Worm (Caenorhabditis elegans) whole organism, L1 larva: ENCODE results near the gene F53A9.7.

ENCODE experiments used
- C04F5.9 ChIP-seq: sonication (generic microtip); optimal IDR thresholded peaks from 2 replicates; lab custom pipeline; 2016; ENCODE audit warnings: missing genetic modification characterization, missing compliant biosample characterization
- C34B4.2 ChIP-seq: sonication (generic microtip); optimal IDR thresholded peaks from 2 replicates; lab custom pipeline; 2017; ENCODE audit warnings: mild to moderate bottlenecking, missing genetic modification characterization, missing compliant biosample characterization
- F16B12.6 ChIP-seq: fragments of 150-350 bp; optimal IDR thresholded peaks from 2 replicates; lab custom pipeline; 2014; ENCODE audit warnings: missing biosample characterization, missing genetic modification characterization
- aha-1 ChIP-seq: fragments of 150-350 bp; optimal IDR thresholded peaks from 2 replicates; lab custom pipeline; 2014; ENCODE audit warnings: missing biosample characterization, missing genetic modification characterization
- blmp-1 ChIP-seq: fragments of 150-350 bp; optimal IDR thresholded peaks from 2 replicates; lab custom pipeline; 2014; ENCODE audit warnings: missing biosample characterization, missing genetic modification characterization
- ceh-88 ChIP-seq: fragments of 200-800 bp; sonication (Bioruptor generic); IDR thresholded peaks from 2 replicates; pipeline ENCODE4 v1.3.6; 2022; ENCODE audit warnings: missing genetic modification characterization, missing compliant biosample characterization
- dpl-1 ChIP-seq, 3 experiments: fragments of 150-350 bp in 2 of 3; sonication (generic microtip) in 1 of 3; optimal IDR thresholded peaks; 2 replicates each; lab custom pipeline; 2014 to 2017; ENCODE audit warnings: missing biosample characterization in 3 of 3, missing genetic modification characterization in 3 of 3, missing genetic modification reagents in 3 of 3
- egl-27 ChIP-seq, 2 experiments: fragments of 150-350 bp in 1 of 2; sonication (generic microtip); optimal IDR thresholded peaks; 3 replicates each; lab custom pipeline; 2017 to 2018; ENCODE audit warnings: missing biosample characterization in 2 of 2, missing genetic modification characterization in 2 of 2, missing genetic modification reagents in 2 of 2
- elt-2 ChIP-seq: sonication (generic microtip); optimal IDR thresholded peaks from 2 replicates; lab custom pipeline; 2016; ENCODE audit warnings: missing genetic modification characterization, mild to moderate bottlenecking, inconsistent platforms, missing compliant biosample characterization, missing genetic modification reagents
- grh-1 ChIP-seq: fragments of 200-800 bp; sonication (Bioruptor generic); IDR thresholded peaks from 2 replicates; pipeline ENCODE4 v1.3.6; 2022; ENCODE audit warnings: missing genetic modification reagents, missing genetic modification characterization, missing compliant biosample characterization
- hlh-17 ChIP-seq: fragments of 200-800 bp; sonication (Bioruptor generic); optimal IDR thresholded peaks from 2 replicates; lab custom pipeline; 2018; ENCODE audit warnings: missing genetic modification characterization, mild to moderate bottlenecking, missing compliant biosample characterization, moderate library complexity, borderline replicate concordance
- hlh-4 ChIP-seq: sonication (generic microtip); optimal IDR thresholded peaks from 2 replicates; lab custom pipeline; 2016; ENCODE audit warnings: mild to moderate bottlenecking, missing genetic modification characterization, missing compliant biosample characterization
- irx-1 ChIP-seq: sonication (generic microtip); optimal IDR thresholded peaks from 2 replicates; lab custom pipeline; 2016; ENCODE audit warnings: missing genetic modification characterization, missing compliant biosample characterization
- lin-13 ChIP-seq: fragments of 150-350 bp; optimal IDR thresholded peaks from 2 replicates; lab custom pipeline; 2014; ENCODE audit warnings: missing biosample characterization, missing genetic modification reagents, missing genetic modification characterization
- lin-15B ChIP-seq: fragments of 150-350 bp; sonication (generic microtip); optimal IDR thresholded peaks from 3 replicates; lab custom pipeline; 2014; ENCODE audit warnings: missing biosample characterization, missing genetic modification characterization
- lsy-2 ChIP-seq, 2 experiments: fragments of 150-350 bp; optimal IDR thresholded peaks; 2 replicates each; lab custom pipeline; 2014; ENCODE audit warnings: missing biosample characterization in 2 of 2, missing genetic modification characterization in 2 of 2
- mdl-1 ChIP-seq, 2 experiments: fragments of 150-350 bp; optimal IDR thresholded peaks; 2 replicates each; lab custom pipeline; 2014 to 2017; ENCODE audit warnings: missing biosample characterization in 2 of 2, missing genetic modification characterization in 2 of 2, inconsistent platforms in 1 of 2
- nhr-12 ChIP-seq: sonication (generic microtip); optimal IDR thresholded peaks from 2 replicates; lab custom pipeline; 2017; ENCODE audit warnings: missing biosample characterization, missing genetic modification characterization
- nhr-19 ChIP-seq: fragments of 200-800 bp; sonication (Bioruptor generic); conservative IDR thresholded peaks from 2 replicates; pipeline ENCODE4 v1.3.6; 2022; ENCODE audit warnings: missing genetic modification characterization, missing compliant biosample characterization
- nhr-20 ChIP-seq: sonication (generic microtip); optimal IDR thresholded peaks from 2 replicates; lab custom pipeline; 2016; ENCODE audit warnings: mild to moderate bottlenecking, missing genetic modification characterization, missing compliant biosample characterization
- nhr-237 ChIP-seq: fragments of 150-350 bp; optimal IDR thresholded peaks from 2 replicates; lab custom pipeline; 2014; ENCODE audit warnings: missing biosample characterization, missing genetic modification characterization
- nhr-71 ChIP-seq: sonication (generic microtip); optimal IDR thresholded peaks from 2 replicates; lab custom pipeline; 2016; ENCODE audit warnings: mild to moderate bottlenecking, missing genetic modification characterization, moderate library complexity, missing compliant biosample characterization
- nhr-76 ChIP-seq: sonication (generic microtip); optimal IDR thresholded peaks from 2 replicates; lab custom pipeline; 2017; ENCODE audit warnings: missing biosample characterization, missing genetic modification characterization
- nhr-77 ChIP-seq: fragments of 150-350 bp; optimal IDR thresholded peaks from 2 replicates; lab custom pipeline; 2014; ENCODE audit warnings: missing biosample characterization, missing genetic modification characterization
- nhr-85 ChIP-seq: sonication (generic microtip); peaks from one replicate; lab custom pipeline; 2016; ENCODE audit warnings: missing genetic modification characterization, inconsistent platforms, missing compliant biosample characterization
- pax-3 ChIP-seq: fragments of 200-800 bp; sonication (Bioruptor generic); optimal IDR thresholded peaks from 2 replicates; lab custom pipeline; 2018; ENCODE audit warnings: mild to moderate bottlenecking, missing genetic modification characterization, moderate library complexity, missing compliant biosample characterization
- pqm-1 ChIP-seq: sonication (generic microtip); optimal IDR thresholded peaks from 3 replicates; lab custom pipeline; 2017; ENCODE audit warnings: missing biosample characterization, missing genetic modification characterization
- skn-1 ChIP-seq: fragments of 150-350 bp; optimal IDR thresholded peaks from 2 replicates; lab custom pipeline; 2014; ENCODE audit warnings: missing biosample characterization, missing genetic modification characterization
- snpc-4 ChIP-seq: fragments of 150-350 bp; optimal IDR thresholded peaks from 2 replicates; lab custom pipeline; 2014; ENCODE audit warnings: missing biosample characterization, missing genetic modification characterization
- sox-4 ChIP-seq: sonication (generic microtip); optimal IDR thresholded peaks from 2 replicates; lab custom pipeline; 2016; ENCODE audit warnings: missing genetic modification characterization, missing compliant biosample characterization
- sup-37 ChIP-seq: fragments of 200-800 bp; sonication (Bioruptor generic); optimal IDR thresholded peaks from 2 replicates; lab custom pipeline; 2018; ENCODE audit warnings: mild to moderate bottlenecking, missing genetic modification characterization, missing compliant biosample characterization
- tlp-1 ChIP-seq: fragments of 150-350 bp; optimal IDR thresholded peaks from 2 replicates; lab custom pipeline; 2014; ENCODE audit warnings: missing biosample characterization, missing genetic modification characterization
- zag-1 ChIP-seq: fragments of 150-350 bp; optimal IDR thresholded peaks from 2 replicates; lab custom pipeline; 2014; ENCODE audit warnings: missing biosample characterization, missing genetic modification characterization
- zip-4 ChIP-seq: fragments of 200-800 bp; sonication (Bioruptor generic); optimal IDR thresholded peaks from 2 replicates; lab custom pipeline; 2018; ENCODE audit warnings: mild to moderate bottlenecking, missing genetic modification characterization, moderate library complexity, missing compliant biosample characterization
- ztf-11 ChIP-seq, 2 experiments: sonication (generic microtip); optimal IDR thresholded peaks; 2 replicates each; lab custom pipeline; 2016 to 2017; ENCODE audit warnings: missing genetic modification characterization in 2 of 2, missing biosample characterization in 1 of 2, missing compliant biosample characterization in 1 of 2

Gene F53A9.7

DNA sequence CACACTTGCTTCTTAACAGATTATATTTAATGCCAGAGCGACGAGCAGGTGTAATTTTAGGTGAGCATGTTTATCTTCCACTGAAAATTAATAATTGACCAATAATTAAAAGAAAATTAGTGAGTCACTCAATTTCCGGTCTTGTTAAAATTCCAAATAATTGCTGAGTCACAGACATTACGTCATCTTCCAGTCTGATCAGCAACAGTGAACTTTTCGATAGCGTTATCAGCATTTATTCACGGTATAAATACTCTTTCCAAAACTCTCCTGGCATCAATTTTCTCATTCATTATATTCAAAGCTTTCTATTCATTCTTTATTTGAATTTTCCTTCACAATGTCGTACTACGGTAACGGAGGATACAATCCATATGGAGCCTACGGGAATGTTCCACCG is 7.3 kb downstream of the F53A9.7 start, which contains the start of gene kreg-1:
TSS of gene kreg-1 (plus strand) at position 341 of the 400 bp plus-strand sequence.
- TF ChIP-seq skn-1, result no peak
- TF ChIP-seq lsy-2 (tag; optimal IDR thresholded peaks at IDR 0.05; lab: Kevin White, UChicago), result no peak
- no peak for TF ChIP-seq nhr-237 (tag; lab: Kevin White, UChicago)
- no peak for TF ChIP-seq nhr-76
- TF ChIP-seq egl-27 (tag; optimal IDR thresholded peaks at IDR 0.05; lab: Kevin White, UChicago), result no peak
- no peak for TF ChIP-seq nhr-19 (GFP tag; lab: Robert Waterston, UW)
- no peak for TF ChIP-seq zag-1 (tag; lab: Kevin White, UChicago)
- TF ChIP-seq elt-2, result peak; percentile 21
- no peak for TF ChIP-seq tlp-1
- TF ChIP-seq, all 84 proteins: peak for 1

DNA sequence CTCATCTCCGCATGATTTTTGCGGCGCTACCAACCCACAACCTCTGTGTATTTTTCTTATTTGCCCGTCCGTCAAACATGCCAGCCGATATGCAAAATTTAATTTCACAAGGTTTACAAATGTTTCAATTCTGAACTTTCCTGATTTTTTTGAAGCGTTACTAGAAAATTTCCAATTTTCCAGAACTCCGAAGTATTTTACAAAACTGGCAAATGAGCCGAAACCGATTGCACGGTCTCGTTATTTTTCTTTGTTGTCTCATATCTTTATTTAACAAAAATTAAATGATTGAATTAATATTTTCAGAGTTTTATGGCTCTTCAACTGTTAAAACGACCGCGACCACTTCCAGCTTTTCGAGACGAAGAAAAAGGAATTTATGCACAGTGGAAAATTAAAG is 8.7 kb downstream of the F53A9.7 start, which contains the start of gene F53A9.3:
TSS of gene F53A9.3 (plus strand) at position 301 of the 400 bp plus-strand sequence.
- TF ChIP-seq irx-1 (tag; lab: Kevin White, UChicago) (no peak), grh-1 (GFP tag; lab: Robert Waterston, UW) (no peak), blmp-1 (tag; lab: Kevin White, UChicago) (no peak), lin-13 (no peak), dpl-1 (GFP tag; optimal IDR thresholded peaks at IDR 0.05; lab: Kevin White, UChicago) (no peak), nhr-85 (no peak), C04F5.9 (tag; lab: Kevin White, UChicago) (no peak), sox-4 (tag; lab: Kevin White, UChicago) (no peak), mdl-1 (tag; optimal IDR thresholded peaks at IDR 0.05; lab: Kevin White, UChicago) (no peak), C34B4.2 (tag; lab: Kevin White, UChicago) (no peak), zip-4 (GFP tag; lab: Kevin White, UChicago) (no peak), nhr-77 (no peak), nhr-12 (tag; lab: Kevin White, UChicago) (no peak), pqm-1 (no peak), pax-3 (no peak), hlh-17 (GFP tag; lab: Kevin White, UChicago) (no peak)

DNA sequence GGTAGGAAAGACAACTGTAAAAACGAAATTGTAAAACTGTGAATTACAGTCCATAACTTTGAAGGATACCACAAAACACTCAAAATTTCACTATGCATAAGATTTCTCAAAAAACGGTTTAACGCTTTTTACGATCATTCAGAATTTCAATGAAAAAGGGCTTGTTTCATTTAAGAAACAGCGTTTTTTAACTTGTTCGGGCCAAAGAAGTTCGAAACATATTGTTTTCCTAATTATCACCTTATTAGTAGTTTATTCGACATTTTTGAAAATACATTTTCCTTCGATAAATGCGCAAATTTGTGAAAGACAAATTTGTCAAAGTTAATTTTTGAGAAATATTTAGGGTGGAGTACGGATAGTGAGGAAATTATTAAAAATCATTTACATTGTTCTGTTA is 11.9 kb downstream of the F53A9.7 start:
- no peak for TF ChIP-seq ceh-88 (GFP tag; lab: Robert Waterston, UW)
- no peak for TF ChIP-seq aha-1 (tag; lab: Kevin White, UChicago)
- TF ChIP-seq zag-1 (tag; lab: Kevin White, UChicago), result no peak
- TF ChIP-seq ztf-11 (tag; optimal IDR thresholded peaks at IDR 0.05; lab: Kevin White, UChicago), result no peak
- no peak for TF ChIP-seq hlh-4 (tag; lab: Kevin White, UChicago)
- no peak for TF ChIP-seq C04F5.9 (tag; lab: Kevin White, UChicago)
- TF ChIP-seq sup-37, result no peak
- TF ChIP-seq tlp-1, result no peak
- TF ChIP-seq zip-4 (GFP tag; lab: Kevin White, UChicago), result no peak
- TF ChIP-seq lin-15B, result no peak

DNA sequence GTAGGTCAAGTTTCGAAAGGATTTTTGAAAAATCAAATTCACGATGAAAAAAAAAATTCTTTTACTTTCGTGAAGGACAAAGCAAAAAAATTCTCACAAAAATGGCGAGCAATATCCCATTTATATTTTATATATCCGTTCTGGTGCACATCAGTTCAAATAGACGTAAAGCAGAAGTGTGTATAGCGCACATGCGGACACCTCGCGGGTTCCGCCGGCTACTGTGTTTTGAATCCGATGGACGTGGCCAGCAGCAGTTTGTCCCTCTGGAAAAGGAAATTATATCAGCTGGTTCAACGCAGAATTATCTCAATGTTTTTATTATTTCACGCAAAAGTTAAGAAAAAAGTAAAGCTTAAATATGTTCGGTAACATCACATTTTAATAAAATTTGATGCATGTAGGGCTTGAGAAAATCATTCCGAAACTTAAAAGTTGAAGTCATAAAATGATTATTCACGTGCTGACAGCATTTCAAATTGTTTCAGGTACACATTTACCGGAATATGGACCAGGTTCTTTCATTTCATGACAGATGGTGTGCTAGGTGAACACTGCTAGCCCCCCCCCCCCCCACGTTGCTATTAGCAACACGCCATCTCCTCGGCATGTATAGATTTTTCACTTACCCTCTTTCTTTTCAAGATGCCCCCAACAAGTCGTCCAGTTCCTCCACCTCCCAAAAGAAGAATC is 12.9 kb downstream of the F53A9.7 start, which contains the start of gene jbts-14:
TSS of gene jbts-14 (plus strand) at position 643 of the 693 bp plus-strand sequence.
- TF ChIP-seq snpc-4 (tag; lab: Kevin White, UChicago), result peak; percentile 76
- no peak for TF ChIP-seq nhr-71 (tag; lab: Kevin White, UChicago)

DNA sequence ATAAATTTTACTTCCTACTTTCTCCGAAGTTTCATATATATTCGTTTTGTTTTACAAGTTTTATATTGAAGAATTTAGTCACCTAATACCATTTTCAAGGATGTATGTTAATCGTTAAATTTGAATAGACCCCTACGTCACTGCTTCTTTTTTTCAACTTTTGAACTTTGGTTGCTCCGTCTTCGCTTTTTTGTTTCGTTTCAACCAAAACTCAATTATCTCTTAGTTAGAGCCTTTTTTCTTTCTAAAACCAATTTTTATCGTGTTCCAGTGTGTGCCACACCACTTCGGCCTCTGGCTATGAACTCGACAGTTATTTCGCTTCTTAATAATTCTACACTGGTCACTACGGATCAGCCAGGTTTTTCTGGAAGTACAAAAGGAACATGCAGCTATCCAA is 19.2 kb downstream of the F53A9.7 start, which contains the start of gene frpr-8:
TSS of gene frpr-8 (plus strand) at position 301 of the 400 bp plus-strand sequence.
- TF ChIP-seq irx-1 (tag; lab: Kevin White, UChicago) (no peak), nhr-237 (tag; lab: Kevin White, UChicago) (no peak), nhr-20 (tag; lab: Kevin White, UChicago) (no peak), tlp-1 (no peak), F16B12.6 (no peak)
- TF ChIP-seq, all 84 proteins: peak for 0
